Fruit fly (Drosophila melanogaster) whole organism, pupa: Measurements from ENCODE around the gene ZC3H3.

Source experiments
- CG10348 ChIP-seq: fragments of 200-800 bp; sonication (Bioruptor generic); IDR thresholded peaks from 2 replicates; pipeline ENCODE4 v1.3.6; 2022; ENCODE audit warnings: missing biosample characterization, missing genetic modification characterization
- CG12605 ChIP-seq: fragments of 200-800 bp; sonication (Bioruptor generic); IDR thresholded peaks from 2 replicates; pipeline ENCODE4 v1.3.6; 2022; ENCODE audit warnings: missing biosample characterization, missing genetic modification characterization
- CG13204 ChIP-seq: fragments of 200-800 bp; sonication (Bioruptor generic); optimal IDR thresholded peaks from 2 replicates; lab custom pipeline; 2018; ENCODE audit warnings: missing biosample characterization, mild to moderate bottlenecking, missing genetic modification characterization, moderate library complexity
- CG14655 ChIP-seq: fragments of 200-800 bp; sonication (Bioruptor generic); optimal IDR thresholded peaks from 3 replicates; lab custom pipeline; 2017; ENCODE audit warnings: mild to moderate bottlenecking, missing biosample characterization, missing genetic modification reagents, missing genetic modification characterization
- CG15710 ChIP-seq: fragments of 200-800 bp; sonication (Bioruptor generic); optimal IDR thresholded peaks from 2 replicates; lab custom pipeline; 2018; ENCODE audit warnings: missing biosample characterization, mild to moderate bottlenecking, missing genetic modification characterization, moderate library complexity
- CG17806 ChIP-seq: fragments of 200-800 bp; sonication (Bioruptor generic); optimal IDR thresholded peaks from 2 replicates; lab custom pipeline; 2018; ENCODE audit warnings: missing biosample characterization, mild to moderate bottlenecking, missing genetic modification characterization, moderate library complexity
- CG32121 ChIP-seq: fragments of 200-800 bp; sonication (Bioruptor generic); IDR thresholded peaks from 2 replicates; pipeline ENCODE4 v1.3.6; 2022; ENCODE audit warnings: missing biosample characterization, missing genetic modification characterization
- CG34367 ChIP-seq: fragments of 200-800 bp; sonication (Bioruptor generic); optimal IDR thresholded peaks from 2 replicates; lab custom pipeline; 2018; ENCODE audit warnings: missing biosample characterization, mild to moderate bottlenecking, missing genetic modification characterization
- CG4496 ChIP-seq: fragments of 200-800 bp; sonication (Bioruptor generic); IDR thresholded peaks from 3 replicates; pipeline ENCODE4 v1.3.6; 2022; ENCODE audit warnings: missing biosample characterization, missing genetic modification characterization
- CG8159 ChIP-seq: fragments of 200-800 bp; sonication (Bioruptor generic); optimal IDR thresholded peaks from 3 replicates; lab custom pipeline; 2018; ENCODE audit warnings: missing biosample characterization, mild to moderate bottlenecking, missing genetic modification characterization, moderate library complexity
- CG8301 ChIP-seq: fragments of 200-800 bp; sonication (Bioruptor generic); optimal IDR thresholded peaks from 2 replicates; lab custom pipeline; 2018; ENCODE audit warnings: missing biosample characterization, mild to moderate bottlenecking, missing genetic modification characterization
- CG9948 ChIP-seq: fragments of 200-800 bp; sonication (Bioruptor generic); optimal IDR thresholded peaks from 2 replicates; lab custom pipeline; 2018; ENCODE audit warnings: missing biosample characterization, mild to moderate bottlenecking, missing genetic modification characterization, moderate library complexity
- D1 ChIP-seq: fragments of 200-800 bp; sonication (Bioruptor generic); optimal IDR thresholded peaks from 2 replicates; lab custom pipeline; 2018; ENCODE audit warnings: missing biosample characterization, mild to moderate bottlenecking, missing genetic modification characterization, moderate library complexity
- EcR ChIP-seq: fragments of 200-800 bp; sonication (Bioruptor generic); optimal IDR thresholded peaks from 3 replicates; lab custom pipeline; 2019; ENCODE audit warnings: missing biosample characterization, missing genetic modification characterization, mild to moderate bottlenecking, moderate library complexity, missing genetic modification reagents
- Ets98B ChIP-seq: fragments of 200-800 bp; sonication (Bioruptor generic); IDR thresholded peaks from 2 replicates; pipeline ENCODE4 v1.3.6; 2022; ENCODE audit warnings: missing biosample characterization, missing genetic modification characterization
- Pif1A ChIP-seq: fragments of 200-800 bp; sonication (Bioruptor generic); optimal IDR thresholded peaks from 3 replicates; lab custom pipeline; 2016; ENCODE audit warnings: missing biosample characterization, missing genetic modification characterization
- Pif1B ChIP-seq: fragments of 200-800 bp; sonication (Bioruptor generic); optimal IDR thresholded peaks from 3 replicates; lab custom pipeline; 2016; ENCODE audit warnings: missing biosample characterization, missing genetic modification characterization
- Snoo ChIP-seq: fragments of 200-800 bp; sonication (Bioruptor generic); optimal IDR thresholded peaks from 3 replicates; lab custom pipeline; 2017; ENCODE audit warnings: missing biosample characterization, mild to moderate bottlenecking, missing genetic modification characterization, inconsistent platforms
- fd96Ca ChIP-seq: fragments of 200-800 bp; sonication (Bioruptor generic); IDR thresholded peaks from 3 replicates; pipeline ENCODE4 v1.3.6; 2022; ENCODE audit warnings: missing biosample characterization, missing genetic modification characterization
- gl ChIP-seq: fragments of 200-800 bp; sonication (Bioruptor generic); optimal IDR thresholded peaks from 2 replicates; lab custom pipeline; 2018; ENCODE audit warnings: missing biosample characterization, mild to moderate bottlenecking, missing genetic modification characterization
- rn ChIP-seq: fragments of 200-800 bp; sonication (Bioruptor generic); IDR thresholded peaks from 2 replicates; pipeline ENCODE4 v1.3.6; 2022; ENCODE audit warnings: missing biosample characterization, missing genetic modification characterization

ZC3H3 gene

dm6 chr3L:8547104-8547523, 37.6 kb upstream of the ZC3H3 start:
- TF ChIP-seq Ets98B (GFP tag; lab: Robert Waterston, UW) (peak; percentile 74), Pif1A (GFP tag; lab: Kevin White, UChicago) (peak; percentile 58), Snoo (tag; lab: Kevin White, UChicago) (no peak), EcR (no peak), CG9948 (tag; lab: Kevin White, UChicago) (peak; percentile 65), CG13204 (GFP tag; lab: Kevin White, UChicago) (no peak), CG32121 (GFP tag; lab: Robert Waterston, UW) (peak; percentile 82), fd96Ca (GFP tag; lab: Robert Waterston, UW) (peak; percentile 74), CG10348 (GFP tag; lab: Robert Waterston, UW) (no peak), rn (0 out of 2 replicates have a peak, but pooled peaks have one; percentile 39), CG12605 (GFP tag; lab: Robert Waterston, UW) (0 out of 2 replicates have a peak, but pooled peaks have one; percentile 21), gl (tag; lab: Kevin White, UChicago) (no peak), CG14655 (GFP tag; lab: Kevin White, UChicago) (peak; percentile 74), CG15710 (tag; lab: Kevin White, UChicago) (peak; percentile 47), Pif1B (GFP tag; lab: Kevin White, UChicago) (no peak), CG17806 (tag; lab: Kevin White, UChicago) (peak; percentile 61), D1 (tag; lab: Kevin White, UChicago) (no peak), CG8159 (peak; percentile 49), CG8301 (peak; percentile 68), CG4496 (peak; percentile 77), CG34367 (tag; lab: Kevin White, UChicago) (peak; percentile 17)
- TF ChIP-seq, all 21 proteins: peak for 14

dm6 chr3L:8546355-8546771, 36.8 kb upstream of the ZC3H3 start:
- TF ChIP-seq CG4496: peak; percentile 63; the same call in 2 of the 3 replicates
- TF ChIP-seq CG32121 (GFP tag; lab: Robert Waterston, UW): peak; percentile 69
- TF ChIP-seq fd96Ca (GFP tag; lab: Robert Waterston, UW): no peak; the same call in 1 of the 3 replicates
- TF ChIP-seq CG34367 (tag; lab: Kevin White, UChicago): no peak
- TF ChIP-seq EcR: peak; percentile 96
- peak; percentile 59 for TF ChIP-seq Pif1A (GFP tag; lab: Kevin White, UChicago)
- peak; percentile 36 for TF ChIP-seq CG8159
- peak; percentile 63 for TF ChIP-seq CG13204 (GFP tag; lab: Kevin White, UChicago)
- TF ChIP-seq CG12605 (GFP tag; lab: Robert Waterston, UW): peak; percentile 57; the same call in 1 of the 2 replicates
- TF ChIP-seq gl (tag; lab: Kevin White, UChicago): peak; percentile 57
- peak; percentile 67 for TF ChIP-seq Pif1B (GFP tag; lab: Kevin White, UChicago)
- TF ChIP-seq CG15710 (tag; lab: Kevin White, UChicago): peak; percentile 18
- no peak for TF ChIP-seq CG17806 (tag; lab: Kevin White, UChicago)
- peak; percentile 62 for TF ChIP-seq Ets98B (GFP tag; lab: Robert Waterston, UW)
- TF ChIP-seq Snoo (tag; lab: Kevin White, UChicago): peak; percentile 30

- no peak for TF ChIP-seq CG9948 (tag; lab: Kevin White, UChicago)
- TF ChIP-seq EcR: peak; percentile 2
- no peak for TF ChIP-seq D1 (tag; lab: Kevin White, UChicago)
- no peak for TF ChIP-seq Ets98B (GFP tag; lab: Robert Waterston, UW)
- TF ChIP-seq CG12605 (GFP tag; lab: Robert Waterston, UW): no peak
- TF ChIP-seq CG15710 (tag; lab: Kevin White, UChicago): no peak
- no peak for TF ChIP-seq gl (tag; lab: Kevin White, UChicago)
- no peak for TF ChIP-seq CG34367 (tag; lab: Kevin White, UChicago)
Measured at dm6 chr3L:8545473-8545872, 35.9 kb upstream of the ZC3H3 start.

- TF ChIP-seq CG4496: no peak
- peak; percentile 48 for TF ChIP-seq CG8159
- TF ChIP-seq Ets98B (GFP tag; lab: Robert Waterston, UW): no peak
- TF ChIP-seq CG14655 (GFP tag; lab: Kevin White, UChicago): no peak
Measured at dm6 chr3L:8544710-8545109, 35.1 kb upstream of the ZC3H3 start, which contains the start of gene rhea. rhea (plus strand) TSS chr3L:8545001.

dm6 chr3L:8543866-8544265, 34.3 kb upstream of the ZC3H3 start:
- no peak for TF ChIP-seq Ets98B (GFP tag; lab: Robert Waterston, UW)
- no peak for TF ChIP-seq CG15710 (tag; lab: Kevin White, UChicago)
- no peak for TF ChIP-seq gl (tag; lab: Kevin White, UChicago)
- peak; percentile 1 for TF ChIP-seq CG8159
- no peak for TF ChIP-seq rn
- TF ChIP-seq CG9948 (tag; lab: Kevin White, UChicago): peak; percentile 1
- peak; percentile 22 for TF ChIP-seq D1 (tag; lab: Kevin White, UChicago)

DNA sequence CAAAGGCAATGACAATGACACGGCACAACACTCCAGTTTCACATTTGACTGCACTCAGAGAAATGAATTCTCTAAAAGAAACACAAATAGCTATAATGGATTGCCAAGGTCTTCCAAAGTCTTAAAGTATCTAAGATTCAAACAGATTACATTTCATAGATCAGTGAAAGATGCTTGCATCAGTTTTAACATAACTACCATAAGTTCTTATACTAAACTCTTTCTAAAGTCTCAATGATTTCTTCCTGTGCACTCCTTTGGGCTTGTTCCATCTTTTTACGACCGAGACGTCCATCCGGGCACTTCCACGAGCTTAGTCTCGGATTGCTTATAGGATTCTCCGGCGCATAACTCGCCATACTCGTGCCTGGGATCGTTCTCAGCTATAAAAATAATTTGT, 32.6 kb upstream of the ZC3H3 start:
- TF ChIP-seq EcR: no peak
- no peak for TF ChIP-seq CG13204 (GFP tag; lab: Kevin White, UChicago)
- TF ChIP-seq CG14655 (GFP tag; lab: Kevin White, UChicago): no peak
- TF ChIP-seq CG9948 (tag; lab: Kevin White, UChicago): no peak
- TF ChIP-seq CG15710 (tag; lab: Kevin White, UChicago): no peak
- no peak for TF ChIP-seq CG8301
- no peak for TF ChIP-seq D1 (tag; lab: Kevin White, UChicago)
- no peak for TF ChIP-seq CG12605 (GFP tag; lab: Robert Waterston, UW)
- no peak for TF ChIP-seq gl (tag; lab: Kevin White, UChicago)
- TF ChIP-seq CG4496: no peak
- no peak for TF ChIP-seq Pif1A (GFP tag; lab: Kevin White, UChicago)
- TF ChIP-seq Ets98B (GFP tag; lab: Robert Waterston, UW): no peak
- TF ChIP-seq CG8159: no peak
